Worm (Caenorhabditis elegans) whole organism, late embryonic: ENCODE data around the gene srab-12.

Experiments used
- C08G9.2 ChIP-seq: sonication (generic microtip); optimal IDR thresholded peaks from 2 replicates; lab custom pipeline; 2016; ENCODE audit warnings: mild to moderate bottlenecking, missing genetic modification characterization, moderate library complexity, missing compliant biosample characterization
- ceh-18 ChIP-seq: sonication (generic microtip); optimal IDR thresholded peaks from 2 replicates; lab custom pipeline; 2016; ENCODE audit warnings: missing genetic modification characterization, missing compliant biosample characterization
- ceh-2 ChIP-seq: sonication (generic microtip); optimal IDR thresholded peaks from 2 replicates; lab custom pipeline; 2016; ENCODE audit warnings: missing genotype, missing genetic modification characterization, missing compliant biosample characterization
- ceh-22 ChIP-seq: sonication (generic microtip); optimal IDR thresholded peaks from 2 replicates; lab custom pipeline; 2017; ENCODE audit warnings: missing biosample characterization, missing genetic modification characterization
- ceh-24 ChIP-seq: sonication (generic microtip); optimal IDR thresholded peaks from 2 replicates; lab custom pipeline; 2016; ENCODE audit warnings: mild to moderate bottlenecking, missing genetic modification characterization, missing compliant biosample characterization
- ceh-31 ChIP-seq: sonication (generic microtip); optimal IDR thresholded peaks from 2 replicates; lab custom pipeline; 2016; ENCODE audit warnings: missing genetic modification characterization, missing compliant biosample characterization
- ceh-45 ChIP-seq: fragments of 200-800 bp; sonication (Bioruptor generic); IDR thresholded peaks from 2 replicates; pipeline ENCODE4 v1.3.6; 2022; ENCODE audit warnings: missing genetic modification reagents, missing genetic modification characterization, missing compliant biosample characterization
- ceh-9 ChIP-seq: sonication (generic microtip); optimal IDR thresholded peaks from 2 replicates; lab custom pipeline; 2016; ENCODE audit warnings: mild to moderate bottlenecking, missing genetic modification characterization, inconsistent platforms, missing compliant biosample characterization
- che-1 ChIP-seq: sonication (generic microtip); optimal IDR thresholded peaks from 2 replicates; lab custom pipeline; 2016; ENCODE audit warnings: mild to moderate bottlenecking, missing genetic modification characterization, missing compliant biosample characterization
- dmd-4 ChIP-seq: sonication (generic microtip); optimal IDR thresholded peaks from 2 replicates; lab custom pipeline; 2016; ENCODE audit warnings: borderline replicate concordance, missing genetic modification characterization, missing compliant biosample characterization
- dve-1 ChIP-seq: sonication (generic microtip); optimal IDR thresholded peaks from 2 replicates; lab custom pipeline; 2017; ENCODE audit warnings: antibody characterized with exemption, mild to moderate bottlenecking, missing genetic modification characterization, missing compliant biosample characterization
- elt-2 ChIP-seq: sonication (generic microtip); optimal IDR thresholded peaks from 2 replicates; lab custom pipeline; 2016; ENCODE audit warnings: missing genetic modification reagents, missing genetic modification characterization, missing compliant biosample characterization
- elt-4 ChIP-seq: sonication (generic microtip); optimal IDR thresholded peaks from 2 replicates; lab custom pipeline; 2016; ENCODE audit warnings: missing genetic modification characterization, missing compliant biosample characterization
- ets-4 ChIP-seq: sonication (generic microtip); optimal IDR thresholded peaks from 2 replicates; lab custom pipeline; 2016; ENCODE audit warnings: missing genetic modification characterization, missing compliant biosample characterization
- fax-1 ChIP-seq: sonication (generic microtip); optimal IDR thresholded peaks from 2 replicates; lab custom pipeline; 2016; ENCODE audit warnings: missing genotype, missing genetic modification characterization, missing compliant biosample characterization
- fkh-6 ChIP-seq: sonication (generic microtip); optimal IDR thresholded peaks from 2 replicates; lab custom pipeline; 2016; ENCODE audit warnings: missing genetic modification characterization, missing compliant biosample characterization
- gmeb-2 ChIP-seq: sonication (generic microtip); optimal IDR thresholded peaks from 2 replicates; lab custom pipeline; 2016; ENCODE audit warnings: missing genetic modification characterization, inconsistent platforms, missing compliant biosample characterization
- hlh-13 ChIP-seq: fragments of 200-800 bp; sonication (Bioruptor generic); optimal IDR thresholded peaks from 2 replicates; lab custom pipeline; 2018; ENCODE audit warnings: mild to moderate bottlenecking, missing genetic modification characterization, missing compliant biosample characterization
- hlh-30 ChIP-seq: sonication (generic microtip); optimal IDR thresholded peaks from 2 replicates; lab custom pipeline; 2017; ENCODE audit warnings: antibody characterized with exemption, missing genetic modification characterization, missing compliant biosample characterization; ENCODE audit not compliant: insufficient read depth
- hlh-6 ChIP-seq: sonication (generic microtip); optimal IDR thresholded peaks from 2 replicates; lab custom pipeline; 2016; ENCODE audit warnings: missing genotype, missing genetic modification characterization, missing compliant biosample characterization
- lim-6 ChIP-seq: sonication (generic microtip); optimal IDR thresholded peaks from 2 replicates; lab custom pipeline; 2016; ENCODE audit warnings: missing genetic modification characterization, missing compliant biosample characterization
- lin-11 ChIP-seq: fragments of 200-800 bp; sonication (Bioruptor generic); optimal IDR thresholded peaks from 2 replicates; lab custom pipeline; 2018; ENCODE audit warnings: mild to moderate bottlenecking, missing genetic modification characterization, missing compliant biosample characterization
- madf-2 ChIP-seq: sonication (generic microtip); optimal IDR thresholded peaks from 2 replicates; lab custom pipeline; 2017; ENCODE audit warnings: missing genetic modification characterization, missing compliant biosample characterization
- mec-3 ChIP-seq: sonication (generic microtip); optimal IDR thresholded peaks from 2 replicates; lab custom pipeline; 2016; ENCODE audit warnings: borderline replicate concordance, missing genetic modification characterization, missing compliant biosample characterization
- nfya-1 ChIP-seq: sonication (generic microtip); optimal IDR thresholded peaks from 2 replicates; lab custom pipeline; 2017; ENCODE audit warnings: missing genetic modification characterization, mild to moderate bottlenecking, missing compliant biosample characterization, antibody characterized with exemption, moderate library complexity
- nhr-11 ChIP-seq: fragments of 150-350 bp; optimal IDR thresholded peaks from 2 replicates; lab custom pipeline; 2014; ENCODE audit warnings: missing biosample characterization, missing genetic modification characterization
- nhr-232 ChIP-seq: sonication (generic microtip); optimal IDR thresholded peaks from 2 replicates; lab custom pipeline; 2016; ENCODE audit warnings: missing genetic modification characterization, missing compliant biosample characterization
- odd-2 ChIP-seq: sonication (generic microtip); optimal IDR thresholded peaks from 2 replicates; lab custom pipeline; 2017; ENCODE audit warnings: antibody characterized with exemption, mild to moderate bottlenecking, missing genetic modification characterization, missing compliant biosample characterization
- pag-3 ChIP-seq: sonication (generic microtip); optimal IDR thresholded peaks from 2 replicates; lab custom pipeline; 2016; ENCODE audit warnings: missing compliant biosample characterization, missing genetic modification characterization, borderline replicate concordance
- pat-9 ChIP-seq: fragments of 200-800 bp; sonication (Bioruptor generic); optimal IDR thresholded peaks from 2 replicates; lab custom pipeline; 2018; ENCODE audit warnings: mild to moderate bottlenecking, missing genetic modification characterization, moderate library complexity, missing compliant biosample characterization
- pha-2 ChIP-seq: sonication (generic microtip); optimal IDR thresholded peaks from 2 replicates; lab custom pipeline; 2017; ENCODE audit warnings: mild to moderate bottlenecking, missing genetic modification characterization, missing compliant biosample characterization
- pros-1 ChIP-seq: fragments of 150-350 bp; optimal IDR thresholded peaks from 2 replicates; lab custom pipeline; 2014; ENCODE audit warnings: missing biosample characterization, missing genetic modification reagents, missing genetic modification characterization
- rnt-1 ChIP-seq: sonication (generic microtip); optimal IDR thresholded peaks from 2 replicates; lab custom pipeline; 2016; ENCODE audit warnings: missing genetic modification characterization, missing compliant biosample characterization
- sdc-2 ChIP-seq: sonication (generic microtip); optimal IDR thresholded peaks from 2 replicates; lab custom pipeline; 2016; ENCODE audit warnings: missing genotype, missing genetic modification characterization, missing compliant biosample characterization
- tbx-2 ChIP-seq: sonication (generic microtip); optimal IDR thresholded peaks from 2 replicates; lab custom pipeline; 2016; ENCODE audit warnings: missing genetic modification characterization, missing compliant biosample characterization
- tbx-7 ChIP-seq: sonication (generic microtip); optimal IDR thresholded peaks from 2 replicates; lab custom pipeline; 2016; ENCODE audit warnings: missing genotype, missing genetic modification characterization, missing compliant biosample characterization
- ttx-3 ChIP-seq: sonication (generic microtip); optimal IDR thresholded peaks from 2 replicates; lab custom pipeline; 2016; ENCODE audit warnings: missing genetic modification reagents, missing genetic modification characterization, missing compliant biosample characterization
- unc-42 ChIP-seq: sonication (generic microtip); optimal IDR thresholded peaks from 2 replicates; lab custom pipeline; 2016; ENCODE audit warnings: missing genotype, missing genetic modification characterization, missing compliant biosample characterization
- unc-55 ChIP-seq: sonication (generic microtip); optimal IDR thresholded peaks from 2 replicates; lab custom pipeline; 2017; ENCODE audit warnings: missing biosample characterization, missing genetic modification reagents, missing genetic modification characterization
- unc-86 ChIP-seq: sonication (generic microtip); optimal IDR thresholded peaks from 2 replicates; lab custom pipeline; 2016; ENCODE audit warnings: missing genetic modification characterization, missing compliant biosample characterization
- zip-5 ChIP-seq: sonication (generic microtip); optimal IDR thresholded peaks from 2 replicates; lab custom pipeline; 2016; ENCODE audit warnings: missing genetic modification characterization, missing compliant biosample characterization
- ztf-16 ChIP-seq: sonication (generic microtip); optimal IDR thresholded peaks from 2 replicates; lab custom pipeline; 2017; ENCODE audit warnings: missing genetic modification characterization, missing compliant biosample characterization

The srab-12 gene

DNA sequence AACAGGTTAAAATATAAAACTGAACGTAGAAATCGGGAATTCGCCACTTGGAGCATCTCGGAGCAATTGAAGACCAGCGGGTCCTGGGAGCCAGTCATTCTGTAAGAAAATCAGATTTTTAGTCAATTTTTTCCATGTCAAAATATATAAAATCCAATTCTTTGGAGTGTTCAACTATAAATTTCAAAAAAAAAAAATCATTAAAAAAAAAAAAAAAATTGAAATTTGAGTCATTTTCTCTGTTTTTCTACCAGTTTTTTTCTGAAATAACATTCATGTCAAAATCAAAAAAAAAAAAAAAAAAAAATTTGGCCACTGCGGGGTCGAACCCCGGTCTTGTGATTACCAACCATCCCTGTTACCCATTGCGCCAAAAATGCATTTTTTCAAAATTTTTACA, at the start of gene srab-12:
TSS of gene srab-12 (minus strand) at position 101 of the 400 bp plus-strand sequence.
- TF ChIP-seq unc-42 (tag; lab: Kevin White, UChicago), result no peak
- TF ChIP-seq ceh-9, result no peak
- no peak for TF ChIP-seq pag-3 (tag; lab: Kevin White, UChicago)
- no peak for TF ChIP-seq hlh-6 (tag; lab: Kevin White, UChicago)
- TF ChIP-seq elt-4 (tag; lab: Kevin White, UChicago), result no peak
- TF ChIP-seq mec-3 (tag; lab: Kevin White, UChicago), result no peak
- no peak for TF ChIP-seq lim-6 (tag; lab: Kevin White, UChicago)
- no peak for TF ChIP-seq lin-11 (tag; lab: Kevin White, UChicago)
- TF ChIP-seq ets-4, result no peak
- TF ChIP-seq unc-86 (tag; lab: Kevin White, UChicago), result no peak
- no peak for TF ChIP-seq pha-2 (tag; lab: Kevin White, UChicago)
- TF ChIP-seq fax-1 (tag; lab: Kevin White, UChicago), result no peak
- no peak for TF ChIP-seq gmeb-2 (tag; lab: Kevin White, UChicago)
- TF ChIP-seq nhr-11 (tag; lab: Kevin White, UChicago), result no peak

ce11 chrV:17831350-17831749, 47.9 kb upstream of the srab-12 start, which contains the start of gene srh-303:
srh-303 (plus strand) TSS chrV:17831650.
- no peak for TF ChIP-seq dve-1 (tag; lab: Kevin White, UChicago)
- TF ChIP-seq ceh-31 (tag; lab: Kevin White, UChicago), result no peak
- TF ChIP-seq ceh-22 (tag; lab: Kevin White, UChicago), result no peak
- no peak for TF ChIP-seq ets-4
- TF ChIP-seq hlh-30 (tag; lab: Kevin White, UChicago), result no peak
- no peak for TF ChIP-seq tbx-2 (tag; lab: Kevin White, UChicago)
- no peak for TF ChIP-seq C08G9.2 (tag; lab: Kevin White, UChicago)
- TF ChIP-seq fkh-6 (tag; lab: Kevin White, UChicago), result no peak
- TF ChIP-seq pat-9, result no peak
- no peak for TF ChIP-seq unc-55 (GFP tag; lab: Kevin White, UChicago)
- no peak for TF ChIP-seq ceh-18
- no peak for TF ChIP-seq elt-2
- no peak for TF ChIP-seq madf-2 (tag; lab: Kevin White, UChicago)
- no peak for TF ChIP-seq che-1 (tag; lab: Kevin White, UChicago)

DNA sequence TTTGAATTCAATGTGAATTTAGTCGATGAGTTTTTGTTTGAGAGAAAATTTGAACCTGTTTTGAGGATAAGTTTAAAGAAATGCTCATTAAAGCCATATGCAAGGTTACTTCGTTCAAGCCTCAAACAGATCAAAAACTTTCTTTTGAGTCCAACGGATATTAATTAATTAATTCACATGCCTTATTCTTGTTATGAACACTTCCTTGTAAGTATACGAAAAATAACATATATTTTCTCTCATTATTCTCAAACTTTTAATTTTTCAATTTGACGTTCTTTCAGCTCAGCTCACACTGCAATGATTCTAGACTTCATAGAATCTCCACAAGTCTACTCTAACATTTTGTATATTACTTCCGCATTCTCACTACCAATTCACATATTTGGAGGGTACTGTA, 44.9 kb upstream of the srab-12 start, which contains the start of gene srh-304:
TSS of gene srh-304 (plus strand) at position 301 of the 400 bp plus-strand sequence.
- TF ChIP-seq ttx-3 (tag; lab: Kevin White, UChicago) (no peak), tbx-2 (tag; lab: Kevin White, UChicago) (no peak), sdc-2 (tag; lab: Kevin White, UChicago) (no peak), madf-2 (tag; lab: Kevin White, UChicago) (no peak), rnt-1 (tag; lab: Kevin White, UChicago) (no peak), gmeb-2 (tag; lab: Kevin White, UChicago) (no peak), zip-5 (tag; lab: Kevin White, UChicago) (no peak), pha-2 (tag; lab: Kevin White, UChicago) (no peak), fax-1 (tag; lab: Kevin White, UChicago) (no peak), dmd-4 (tag; lab: Kevin White, UChicago) (no peak), ceh-2 (no peak), tbx-7 (tag; lab: Kevin White, UChicago) (no peak), nfya-1 (tag; lab: Kevin White, UChicago) (no peak), ceh-22 (tag; lab: Kevin White, UChicago) (no peak), che-1 (tag; lab: Kevin White, UChicago) (no peak)
- TF ChIP-seq, all 69 proteins: peak for 0

- TF ChIP-seq ttx-3 (tag; lab: Kevin White, UChicago) (no peak), zip-5 (tag; lab: Kevin White, UChicago) (no peak), madf-2 (tag; lab: Kevin White, UChicago) (no peak), tbx-2 (tag; lab: Kevin White, UChicago) (no peak), ceh-45 (no peak), hlh-6 (tag; lab: Kevin White, UChicago) (no peak), unc-86 (tag; lab: Kevin White, UChicago) (no peak), elt-2 (no peak), rnt-1 (tag; lab: Kevin White, UChicago) (no peak), hlh-13 (GFP tag; lab: Kevin White, UChicago) (no peak), nhr-232 (tag; lab: Kevin White, UChicago) (no peak), pros-1 (tag; lab: Kevin White, UChicago) (no peak), odd-2 (tag; lab: Kevin White, UChicago) (no peak), ztf-16 (tag; lab: Kevin White, UChicago) (no peak), ceh-24 (tag; lab: Kevin White, UChicago) (no peak)
These were observed 41.2 kb upstream of the srab-12 start, which contains the start of gene srh-301 for ce11 chrV:17824610-17825009. srh-301 (plus strand) TSS chrV:17824910.
